Worm (Caenorhabditis elegans) whole organism, young adult: ENCODE data around the gene ipla-6.

ENCODE experiments used
- B0019.2 ChIP-seq: fragments of 200-800 bp; sonication (Bioruptor generic); conservative IDR thresholded peaks from 2 replicates; pipeline ENCODE4 v1.3.6; 2022; ENCODE audit warnings: missing genetic modification reagents, missing genetic modification characterization, missing compliant biosample characterization
- B0261.1 ChIP-seq: sonication (generic microtip); optimal IDR thresholded peaks from 2 replicates; lab custom pipeline; 2016; ENCODE audit warnings: mild to moderate bottlenecking, missing genetic modification characterization, moderate library complexity, missing compliant biosample characterization
- Y53F4B.3 ChIP-seq: fragments of 200-800 bp; sonication (Bioruptor generic); IDR thresholded peaks from 2 replicates; pipeline ENCODE4 v1.3.6; 2022; ENCODE audit warnings: missing genetic modification reagents, missing genetic modification characterization, missing compliant biosample characterization
- ceh-40 ChIP-seq: fragments of 200-800 bp; sonication (Bioruptor generic); IDR thresholded peaks from 2 replicates; pipeline ENCODE4 v1.3.6; 2022; ENCODE audit warnings: missing genetic modification characterization, missing compliant biosample characterization
- die-1 ChIP-seq: sonication (generic microtip); optimal IDR thresholded peaks from 2 replicates; lab custom pipeline; 2016; ENCODE audit warnings: missing genotype, mild to moderate bottlenecking, missing genetic modification characterization, missing compliant biosample characterization
- egl-44 ChIP-seq: fragments of 200-800 bp; sonication (Bioruptor generic); IDR thresholded peaks from 2 replicates; pipeline ENCODE4 v1.3.6; 2022; ENCODE audit warnings: missing genetic modification reagents, missing genetic modification characterization, missing compliant biosample characterization
- ekl-4 ChIP-seq: fragments of 200-800 bp; sonication (Bioruptor generic); IDR thresholded peaks from 2 replicates; pipeline ENCODE4 v1.3.6; 2022; ENCODE audit warnings: missing genetic modification reagents, missing genetic modification characterization, missing compliant biosample characterization
- let-607 ChIP-seq, 2 experiments: fragments of 200-800 bp in 1 of 2; sonication (Bioruptor generic) in 1 of 2; sonication (generic microtip) in 1 of 2; optimal IDR thresholded peaks; 2 replicates each; lab custom pipeline; 2016 to 2018; ENCODE audit warnings: mild to moderate bottlenecking in 2 of 2, missing compliant biosample characterization in 2 of 2, missing genetic modification characterization in 2 of 2, moderate library complexity in 2 of 2, missing genotype in 1 of 2
- nhr-80 ChIP-seq: sonication (generic microtip); optimal IDR thresholded peaks from 2 replicates; lab custom pipeline; 2016; ENCODE audit warnings: missing genetic modification characterization, missing compliant biosample characterization
- sdz-38 ChIP-seq: sonication (generic microtip); optimal IDR thresholded peaks from 2 replicates; lab custom pipeline; 2016; ENCODE audit warnings: missing genotype, missing genetic modification characterization, missing compliant biosample characterization
- snpc-4 ChIP-seq, 5 experiments: fragments of 150-350 bp in 1 of 5; sonication (generic microtip) in 4 of 5; optimal IDR thresholded peaks; 2 replicates each; lab custom pipeline; 2014 to 2018; ENCODE audit warnings: missing genetic modification characterization in 5 of 5, missing biosample characterization in 3 of 5, antibody characterized with exemption in 2 of 5, mild to moderate bottlenecking in 2 of 5, missing compliant biosample characterization in 2 of 5, missing genotype in 2 of 5, moderate library complexity in 2 of 5, missing genetic modification reagents in 1 of 5

- TF ChIP-seq B0261.1 (tag; lab: Kevin White, UChicago): no peak
- TF ChIP-seq Y53F4B.3 (GFP tag; lab: Robert Waterston, UW): no peak
- TF ChIP-seq sdz-38 (tag; lab: Kevin White, UChicago): no peak
- TF ChIP-seq ceh-40 (GFP tag; lab: Robert Waterston, UW): no peak
- no peak for TF ChIP-seq B0019.2 (GFP tag; lab: Robert Waterston, UW)
- TF ChIP-seq snpc-4 (GFP tag; optimal IDR thresholded peaks at IDR 0.05; lab: Kevin White, UChicago): no peak
- no peak for TF ChIP-seq snpc-4 (tag; optimal IDR thresholded peaks at IDR 0.05; lab: Kevin White, UChicago)
- no peak for TF ChIP-seq egl-44 (GFP tag; lab: Robert Waterston, UW)
- no peak for TF ChIP-seq nhr-80 (tag; lab: Kevin White, UChicago)
- TF ChIP-seq die-1 (tag; lab: Kevin White, UChicago): no peak
- no peak for TF ChIP-seq ekl-4 (GFP tag; lab: Robert Waterston, UW)
- TF ChIP-seq let-607 (tag; optimal IDR thresholded peaks at IDR 0.05; lab: Kevin White, UChicago): no peak
Observed at ce11 chrIV:6337353-6337752, at the start of gene ipla-6.
